Fruit fly (Drosophila melanogaster) whole organism, embryonic: ENCODE results near the gene FoxL1.
A peak's percentile ranks its signal among the peaks of the same experiment; 100 is the strongest.

Experiments
- CG10565 ChIP-seq: fragments of 200-800 bp; sonication (Bioruptor generic); optimal IDR thresholded peaks from 3 replicates; lab custom pipeline; 2016; ENCODE audit warnings: missing biosample characterization, mild to moderate bottlenecking, missing genetic modification characterization
- CG12744 ChIP-seq: fragments of 200-800 bp; sonication (Bioruptor generic); optimal IDR thresholded peaks from 2 replicates; lab custom pipeline; 2016; ENCODE audit warnings: missing biosample characterization, missing genetic modification characterization
- CG13624 ChIP-seq: fragments of 200-800 bp; sonication (Bioruptor generic); optimal IDR thresholded peaks from 2 replicates; lab custom pipeline; 2016; ENCODE audit warnings: missing biosample characterization, missing genetic modification characterization
- CG15011 ChIP-seq: fragments of 200-800 bp; sonication (Bioruptor generic); optimal IDR thresholded peaks from 3 replicates; lab custom pipeline; 2018; ENCODE audit warnings: missing biosample characterization, mild to moderate bottlenecking, missing genetic modification characterization
- CG16815 ChIP-seq: fragments of 200-800 bp; sonication (Bioruptor generic); optimal IDR thresholded peaks from 3 replicates; lab custom pipeline; 2017; ENCODE audit warnings: missing biosample characterization, mild to moderate bottlenecking, missing genetic modification characterization
- CG17186 ChIP-seq: fragments of 200-800 bp; sonication (Bioruptor generic); optimal IDR thresholded peaks from 3 replicates; lab custom pipeline; 2017; ENCODE audit warnings: missing biosample characterization, missing genetic modification reagents, missing genetic modification characterization
- CG17385 ChIP-seq: fragments of 200-800 bp; sonication (Bioruptor generic); optimal IDR thresholded peaks from 3 replicates; lab custom pipeline; 2018; ENCODE audit warnings: missing biosample characterization, mild to moderate bottlenecking, missing genetic modification characterization
- CG30403 ChIP-seq: fragments of 200-800 bp; sonication (Bioruptor generic); optimal IDR thresholded peaks from 3 replicates; lab custom pipeline; 2016; ENCODE audit warnings: missing biosample characterization, missing genetic modification characterization
- CG3065 ChIP-seq: fragments of 200-800 bp; sonication (Bioruptor generic); optimal IDR thresholded peaks from 2 replicates; lab custom pipeline; 2016; ENCODE audit warnings: missing biosample characterization, missing genetic modification characterization
- CG3163 ChIP-seq: fragments of 200-800 bp; sonication (Bioruptor generic); optimal IDR thresholded peaks from 3 replicates; lab custom pipeline; 2016; ENCODE audit warnings: missing biosample characterization, missing genetic modification characterization
- CG5180 ChIP-seq: fragments of 200-800 bp; sonication (Bioruptor generic); optimal IDR thresholded peaks from 3 replicates; lab custom pipeline; 2017; ENCODE audit warnings: missing biosample characterization, missing genetic modification characterization, mild to moderate bottlenecking, moderate library complexity, missing genetic modification reagents
- CG6765 ChIP-seq: fragments of 200-800 bp; sonication (Bioruptor generic); optimal IDR thresholded peaks from 3 replicates; lab custom pipeline; 2017; ENCODE audit warnings: missing biosample characterization, mild to moderate bottlenecking, missing genetic modification characterization
- CG7357 ChIP-seq: fragments of 200-800 bp; sonication (Bioruptor generic); IDR thresholded peaks from 3 replicates; pipeline ENCODE4 v1.3.6; 2022; ENCODE audit warnings: missing biosample characterization, missing genetic modification characterization
- CG9215 ChIP-seq: fragments of 200-800 bp; sonication (Bioruptor generic); IDR thresholded peaks from 2 replicates; pipeline ENCODE4 v1.3.6; 2022; ENCODE audit warnings: missing biosample characterization, missing genetic modification characterization
- CG9609 ChIP-seq: fragments of 200-800 bp; sonication (Bioruptor generic); optimal IDR thresholded peaks from 3 replicates; lab custom pipeline; 2016; ENCODE audit warnings: missing biosample characterization, missing genetic modification characterization
- D19A ChIP-seq: fragments of 200-800 bp; optimal IDR thresholded peaks from 3 replicates; lab custom pipeline; 2019; ENCODE audit warnings: missing biosample characterization, mild to moderate bottlenecking, missing genetic modification characterization, moderate library complexity
- D19B ChIP-seq: fragments of 200-800 bp; sonication (Bioruptor generic); optimal IDR thresholded peaks from 2 replicates; lab custom pipeline; 2017; ENCODE audit warnings: missing biosample characterization, mild to moderate bottlenecking, missing genetic modification characterization
- Dbx ChIP-seq: fragments of 200-800 bp; sonication (Bioruptor generic); IDR thresholded peaks from 3 replicates; pipeline ENCODE4 v1.3.6; 2022; ENCODE audit warnings: missing biosample characterization, missing genetic modification characterization
- Dek ChIP-seq: fragments of 200-800 bp; sonication (Bioruptor generic); optimal IDR thresholded peaks from 3 replicates; lab custom pipeline; 2019; ENCODE audit warnings: missing biosample characterization, mild to moderate bottlenecking, missing genetic modification characterization, moderate library complexity
- E2f1 ChIP-seq: fragments of 200-800 bp; sonication (Bioruptor generic); IDR thresholded peaks from 2 replicates; pipeline ENCODE4 v1.3.6; 2022; ENCODE audit warnings: missing biosample characterization, missing genetic modification characterization
- Fer2 ChIP-seq: fragments of 200-800 bp; sonication (Bioruptor generic); optimal IDR thresholded peaks from 2 replicates; lab custom pipeline; 2018; ENCODE audit warnings: missing biosample characterization, mild to moderate bottlenecking, missing genetic modification characterization, moderate library complexity
- HmgZ ChIP-seq: fragments of 200-800 bp; sonication (Bioruptor generic); optimal IDR thresholded peaks from 2 replicates; lab custom pipeline; 2018; ENCODE audit warnings: missing biosample characterization, mild to moderate bottlenecking, missing genetic modification characterization
- Hmr ChIP-seq: fragments of 200-800 bp; sonication (Bioruptor generic); optimal IDR thresholded peaks from 3 replicates; lab custom pipeline; 2017; ENCODE audit warnings: mild to moderate bottlenecking, missing biosample characterization, missing genetic modification reagents, missing genetic modification characterization
- Kr ChIP-seq: fragments of 200-800 bp; sonication (Bioruptor generic); optimal IDR thresholded peaks from 2 replicates; lab custom pipeline; 2017; ENCODE audit warnings: missing biosample characterization, mild to moderate bottlenecking, missing genetic modification characterization
- Nf-YC ChIP-seq: fragments of 200-800 bp; optimal IDR thresholded peaks from 3 replicates; lab custom pipeline; 2019; ENCODE audit warnings: missing biosample characterization, mild to moderate bottlenecking, missing genetic modification characterization, moderate library complexity
- Ravus ChIP-seq: fragments of 200-800 bp; sonication (Bioruptor generic); IDR thresholded peaks from 2 replicates; pipeline ENCODE4 v1.3.6; 2022; ENCODE audit warnings: missing biosample characterization, missing genetic modification characterization
- ara ChIP-seq: fragments of 200-800 bp; sonication (Bioruptor generic); IDR thresholded peaks from 2 replicates; pipeline ENCODE4 v1.3.6; 2022; ENCODE audit warnings: missing biosample characterization, missing genetic modification characterization
- bbx ChIP-seq: fragments of 200-800 bp; sonication (Bioruptor generic); IDR thresholded peaks from 2 replicates; pipeline ENCODE4 v1.3.6; 2022; ENCODE audit warnings: missing biosample characterization, missing genetic modification characterization; ENCODE audit not compliant: partially characterized antibody
- chm ChIP-seq: fragments of 200-800 bp; sonication (Bioruptor generic); IDR thresholded peaks from 2 replicates; pipeline ENCODE4 v1.3.6; 2022; ENCODE audit warnings: missing biosample characterization, missing genetic modification characterization
- chn ChIP-seq: fragments of 200-800 bp; sonication (Bioruptor generic); optimal IDR thresholded peaks from 2 replicates; lab custom pipeline; 2016; ENCODE audit warnings: missing biosample characterization, missing genetic modification characterization
- crc ChIP-seq: fragments of 200-800 bp; sonication (Bioruptor generic); optimal IDR thresholded peaks from 2 replicates; lab custom pipeline; 2016; ENCODE audit warnings: missing biosample characterization, missing genetic modification characterization
- crol ChIP-seq: fragments of 200-800 bp; sonication (Bioruptor generic); IDR thresholded peaks from 2 replicates; pipeline ENCODE4 v1.3.6; 2022; ENCODE audit warnings: missing biosample characterization, missing genetic modification characterization
- crp ChIP-seq, 2 experiments: fragments of 200-800 bp; sonication (Bioruptor generic); optimal IDR thresholded peaks; 2 replicates in 1 of 2; 3 replicates in 1 of 2; lab custom pipeline; 2017; ENCODE audit warnings: missing biosample characterization in 2 of 2, missing genetic modification characterization in 2 of 2, mild to moderate bottlenecking in 1 of 2, moderate library complexity in 1 of 2
- eve ChIP-seq, 2 experiments: fragments of >200 bp; optimal IDR thresholded peaks; 2 replicates each; lab custom pipeline; 2017; ENCODE audit warnings: missing biosample characterization in 2 of 2, missing genetic modification characterization in 2 of 2
- ewg ChIP-seq: fragments of 200-800 bp; sonication (Bioruptor generic); optimal IDR thresholded peaks from 3 replicates; lab custom pipeline; 2017; ENCODE audit warnings: mild to moderate bottlenecking, missing biosample characterization, missing genetic modification reagents, missing genetic modification characterization
- eyg ChIP-seq: fragments of 200-800 bp; sonication (Bioruptor generic); optimal IDR thresholded peaks from 3 replicates; lab custom pipeline; 2016; ENCODE audit warnings: missing biosample characterization, missing genetic modification characterization
- fru ChIP-seq: fragments of >200 bp; optimal IDR thresholded peaks from 2 replicates; lab custom pipeline; 2017
- kah ChIP-seq: fragments of 200-800 bp; sonication (Bioruptor generic); optimal IDR thresholded peaks from 2 replicates; lab custom pipeline; 2018; ENCODE audit warnings: missing biosample characterization, mild to moderate bottlenecking, missing genetic modification characterization
- lilli ChIP-seq: fragments of 200-800 bp; sonication (Bioruptor generic); optimal IDR thresholded peaks from 3 replicates; lab custom pipeline; 2016; ENCODE audit warnings: missing biosample characterization, missing genetic modification characterization
- lov ChIP-seq, 2 experiments: fragments of 200-800 bp in 1 of 2; fragments of >200 bp in 1 of 2; sonication (Bioruptor generic) in 1 of 2; IDR thresholded peaks in 1 of 2; optimal IDR thresholded peaks in 1 of 2; 2 replicates in 1 of 2; 3 replicates in 1 of 2; pipeline versions ENCODE4 v1.3.6 to Lab custom; 2017 to 2022; ENCODE audit warnings: missing biosample characterization in 1 of 2, missing genetic modification characterization in 1 of 2
- nom ChIP-seq: fragments of 200-800 bp; sonication (Bioruptor generic); optimal IDR thresholded peaks from 2 replicates; lab custom pipeline; 2017; ENCODE audit warnings: missing biosample characterization, missing genetic modification characterization, mild to moderate bottlenecking, moderate library complexity, missing genetic modification reagents
- prd ChIP-seq, 3 experiments: fragments of >200 bp in 2 of 3; fragments of 200-800 bp in 1 of 3; sonication (Bioruptor generic) in 1 of 3; optimal IDR thresholded peaks in 2 of 3; IDR thresholded peaks in 1 of 3; 2 replicates in 2 of 3; 3 replicates in 1 of 3; pipeline versions ENCODE4 v1.3.6 to Lab custom; 2017 to 2022; ENCODE audit warnings: missing biosample characterization in 1 of 3, missing genetic modification characterization in 1 of 3
- sens ChIP-seq: fragments of 200-800 bp; sonication (Bioruptor generic); peaks from one replicate; lab custom pipeline; 2016; ENCODE audit warnings: missing biosample characterization, missing genetic modification characterization
- seq ChIP-seq: fragments of 200-800 bp; sonication (Bioruptor generic); IDR thresholded peaks from 2 replicates; pipeline ENCODE4 v1.3.6; 2022; ENCODE audit warnings: missing biosample characterization, missing genetic modification characterization
- tio ChIP-seq: fragments of 200-800 bp; sonication (Bioruptor generic); optimal IDR thresholded peaks from 2 replicates; lab custom pipeline; 2017; ENCODE audit warnings: missing biosample characterization, missing genetic modification characterization, inconsistent platforms
- toy ChIP-seq: fragments of 200-800 bp; sonication (Bioruptor generic); IDR thresholded peaks from 2 replicates; pipeline ENCODE4 v1.3.6; 2022; ENCODE audit warnings: missing biosample characterization, missing genetic modification characterization
- tup ChIP-seq: fragments of 200-800 bp; sonication (Bioruptor generic); optimal IDR thresholded peaks from 2 replicates; lab custom pipeline; 2016; ENCODE audit warnings: missing biosample characterization, mild to moderate bottlenecking, missing genetic modification characterization, moderate library complexity
- vnd ChIP-seq: fragments of 200-800 bp; sonication (Bioruptor generic); IDR thresholded peaks from 3 replicates; pipeline ENCODE4 v1.3.6; 2022; ENCODE audit warnings: missing biosample characterization, missing genetic modification characterization; ENCODE audit not compliant: partially characterized antibody
- wor ChIP-seq: fragments of 200-800 bp; sonication (Bioruptor generic); IDR thresholded peaks from 2 replicates; pipeline ENCODE4 v1.3.6; 2022; ENCODE audit warnings: missing biosample characterization, missing genetic modification characterization
- z ChIP-seq: fragments of 200-800 bp; sonication (Bioruptor generic); IDR thresholded peaks from 3 replicates; pipeline ENCODE4 v1.3.6; 2022; ENCODE audit warnings: missing biosample characterization, missing genetic modification characterization

FoxL1 gene

dm6 chr3L:3978762-3979516 lies 39.7 kb upstream of the FoxL1 start:
- TF ChIP-seq ewg (GFP tag; lab: Kevin White, UChicago) (no peak), eve (GFP tag; optimal IDR thresholded peaks at IDR 0.05; lab: Kevin White, UChicago) (no peak), CG9609 (GFP tag; lab: Kevin White, UChicago) (no peak), eyg (GFP tag; lab: Kevin White, UChicago) (no peak), CG17385 (no peak), CG12744 (GFP tag; lab: Kevin White, UChicago) (no peak), tup (GFP tag; lab: Kevin White, UChicago) (no peak), bbx (GFP tag; lab: Robert Waterston, UW) (no peak), CG17186 (no peak), E2f1 (GFP tag; lab: Robert Waterston, UW) (no peak), tio (GFP tag; lab: Kevin White, UChicago) (no peak), crc (no peak), D19B (no peak), ara (no peak), CG6765 (no peak), toy (GFP tag; lab: Robert Waterston, UW) (no peak), chn (GFP tag; lab: Kevin White, UChicago) (no peak), kah (GFP tag; lab: Kevin White, UChicago) (no peak), vnd (GFP tag; lab: Robert Waterston, UW) (no peak), wor (GFP tag; lab: Robert Waterston, UW) (peak; percentile 33; the same call in 1 of the 2 replicates), crp (GFP tag; optimal IDR thresholded peaks at IDR 0.05; lab: Kevin White, UChicago) (no peak), Kr (peak; percentile 36), nom (GFP tag; lab: Kevin White, UChicago) (no peak), CG13624 (GFP tag; lab: Kevin White, UChicago) (no peak), fru (lab: Kevin White, UChicago) (no peak), CG5180 (no peak), CG15011 (no peak), seq (GFP tag; lab: Robert Waterston, UW) (no peak), Nf-YC (tag; lab: Kevin White, UChicago) (no peak), CG3065 (no peak), sens (no peak), HmgZ (tag; lab: Kevin White, UChicago) (no peak), Dbx (no peak), prd (optimal IDR thresholded peaks at IDR 0.05; lab: Kevin White, UChicago) (no peak), prd (GFP tag; IDR thresholded peaks at IDR 0.05; lab: Robert Waterston, UW) (no peak), Fer2 (tag; lab: Kevin White, UChicago) (no peak), CG9215 (GFP tag; lab: Robert Waterston, UW) (no peak), D19A (tag; lab: Kevin White, UChicago) (peak; percentile 71), z (GFP tag; lab: Robert Waterston, UW) (no peak), CG3163 (GFP tag; lab: Kevin White, UChicago) (no peak), CG10565 (GFP tag; lab: Kevin White, UChicago) (no peak), Dek (tag; lab: Kevin White, UChicago) (no peak), lov (optimal IDR thresholded peaks at IDR 0.05; lab: Kevin White, UChicago) (no peak), lov (GFP tag; IDR thresholded peaks at IDR 0.05; lab: Robert Waterston, UW) (no peak), Hmr (GFP tag; lab: Kevin White, UChicago) (no peak), crol (GFP tag; lab: Robert Waterston, UW) (peak; percentile 66), CG16815 (no peak), CG30403 (GFP tag; lab: Kevin White, UChicago) (no peak), Ravus (no peak), CG7357 (GFP tag; lab: Robert Waterston, UW) (no peak), chm (GFP tag; lab: Robert Waterston, UW) (peak; percentile 15; the same call in 1 of the 2 replicates), lilli (GFP tag; lab: Kevin White, UChicago) (no peak)
